Worm (Caenorhabditis elegans) whole organism, L3 larva: ENCODE measurements around the gene dmsr-1.

Experiments used
- nhr-11 ChIP-seq: fragments of 150-350 bp; optimal IDR thresholded peaks from 2 replicates; lab custom pipeline; 2014; ENCODE audit warnings: missing biosample characterization, missing genetic modification characterization
- nhr-12 ChIP-seq: fragments of 150-350 bp; optimal IDR thresholded peaks from 2 replicates; lab custom pipeline; 2014; ENCODE audit warnings: missing biosample characterization, missing genetic modification characterization
- tbx-2 ChIP-seq: sonication (generic microtip); optimal IDR thresholded peaks from 2 replicates; lab custom pipeline; 2016; ENCODE audit warnings: mild to moderate bottlenecking, missing genetic modification characterization, missing compliant biosample characterization

- TF ChIP-seq tbx-2 (no peak), nhr-12 (tag; lab: Kevin White, UChicago) (no peak), nhr-11 (no peak)
These were observed at the start of gene dmsr-1 for ce11 chrV:11438464-11438863.
